Worm (Caenorhabditis elegans) whole organism, young adult: ENCODE results near the gene B0416.2.
A peak's percentile ranks its signal among the peaks of the same experiment; 100 is the strongest.

ENCODE experiments used
- B0035.1 ChIP-seq: sonication (generic microtip); optimal IDR thresholded peaks from 2 replicates; lab custom pipeline; 2016; ENCODE audit warnings: missing genetic modification characterization, mild to moderate bottlenecking, missing compliant biosample characterization, missing genotype, missing genetic modification reagents
- F23B12.7 ChIP-seq: sonication (generic microtip); optimal IDR thresholded peaks from 2 replicates; lab custom pipeline; 2017; ENCODE audit warnings: missing genetic modification characterization, mild to moderate bottlenecking, missing compliant biosample characterization, antibody characterized with exemption, moderate library complexity; ENCODE audit not compliant: insufficient read depth
- F33H1.4 ChIP-seq: fragments of 200-800 bp; sonication (Bioruptor generic); IDR thresholded peaks from 2 replicates; pipeline ENCODE4 v1.3.6; 2022; ENCODE audit warnings: missing genetic modification reagents, missing genetic modification characterization, missing compliant biosample characterization
- F37B4.10 ChIP-seq: fragments of 200-800 bp; sonication (Bioruptor generic); IDR thresholded peaks from 2 replicates; pipeline ENCODE4 v1.3.6; 2022; ENCODE audit warnings: missing genetic modification characterization, missing compliant biosample characterization
- F55B11.4 ChIP-seq: sonication (generic microtip); optimal IDR thresholded peaks from 2 replicates; lab custom pipeline; 2016; ENCODE audit warnings: missing compliant biosample characterization, missing genetic modification characterization, borderline replicate concordance; ENCODE audit not compliant: insufficient read depth
- K11D2.4 ChIP-seq: fragments of 200-800 bp; sonication (Bioruptor generic); IDR thresholded peaks from 2 replicates; pipeline ENCODE4 v1.3.6; 2022; ENCODE audit warnings: missing genetic modification reagents, missing genetic modification characterization, missing compliant biosample characterization
- T26A5.8 ChIP-seq: sonication (generic microtip); optimal IDR thresholded peaks from 2 replicates; lab custom pipeline; 2016; ENCODE audit warnings: missing genetic modification characterization, missing compliant biosample characterization
- Y53F4B.3 ChIP-seq: fragments of 200-800 bp; sonication (Bioruptor generic); IDR thresholded peaks from 2 replicates; pipeline ENCODE4 v1.3.6; 2022; ENCODE audit warnings: missing genetic modification reagents, missing genetic modification characterization, missing compliant biosample characterization
- Y53G8AR.9 ChIP-seq: fragments of 200-800 bp; sonication (Bioruptor generic); conservative IDR thresholded peaks from 2 replicates; pipeline ENCODE4 v1.3.6; 2022; ENCODE audit warnings: missing genetic modification reagents, missing genetic modification characterization, missing compliant biosample characterization
- Y56A3A.18 ChIP-seq: fragments of 200-800 bp; sonication (Bioruptor generic); IDR thresholded peaks from 2 replicates; pipeline ENCODE4 v1.3.6; 2022; ENCODE audit warnings: missing genetic modification reagents, missing genetic modification characterization, missing compliant biosample characterization
- Y79H2A.3 ChIP-seq: fragments of 200-800 bp; sonication (Bioruptor generic); conservative IDR thresholded peaks from 2 replicates; pipeline ENCODE4 v1.3.6; 2022; ENCODE audit warnings: missing genetic modification reagents, missing genetic modification characterization, missing compliant biosample characterization
- ZK185.1 ChIP-seq: sonication (generic microtip); optimal IDR thresholded peaks from 2 replicates; lab custom pipeline; 2016; ENCODE audit warnings: mild to moderate bottlenecking, missing genetic modification characterization, missing compliant biosample characterization; ENCODE audit not compliant: poor library complexity, severe bottlenecking
- akir-1 ChIP-seq: fragments of 200-800 bp; sonication (Bioruptor generic); optimal IDR thresholded peaks from 2 replicates; lab custom pipeline; 2018; ENCODE audit warnings: mild to moderate bottlenecking, missing genetic modification characterization, moderate library complexity, missing compliant biosample characterization
- atf-7 ChIP-seq: sonication (generic microtip); optimal IDR thresholded peaks from 2 replicates; lab custom pipeline; 2017; ENCODE audit warnings: mild to moderate bottlenecking, missing genetic modification characterization, missing compliant biosample characterization
- athp-1 ChIP-seq: sonication (generic microtip); optimal IDR thresholded peaks from 2 replicates; lab custom pipeline; 2017; ENCODE audit warnings: mild to moderate bottlenecking, missing genetic modification characterization, missing compliant biosample characterization
- attf-3 ChIP-seq: fragments of 200-800 bp; sonication (Bioruptor generic); conservative IDR thresholded peaks from 2 replicates; pipeline ENCODE4 v1.3.6; 2022; ENCODE audit warnings: missing genetic modification reagents, missing genetic modification characterization, missing compliant biosample characterization
- attf-6 ChIP-seq: fragments of 200-800 bp; sonication (Bioruptor generic); IDR thresholded peaks from 2 replicates; pipeline ENCODE4 v1.3.6; 2022; ENCODE audit warnings: missing genetic modification reagents, missing genetic modification characterization, missing compliant biosample characterization
- bed-1 ChIP-seq: fragments of 200-800 bp; sonication (Bioruptor generic); IDR thresholded peaks from 2 replicates; pipeline ENCODE4 v1.3.6; 2022; ENCODE audit warnings: missing genetic modification reagents, missing genetic modification characterization, missing compliant biosample characterization
- bed-2 ChIP-seq: fragments of 200-800 bp; sonication (Bioruptor generic); IDR thresholded peaks from 2 replicates; pipeline ENCODE4 v1.3.6; 2022; ENCODE audit warnings: missing genetic modification reagents, missing genetic modification characterization, missing compliant biosample characterization
- ceh-100 ChIP-seq: fragments of 200-800 bp; sonication (Bioruptor generic); IDR thresholded peaks from 2 replicates; pipeline ENCODE4 v1.3.6; 2022; ENCODE audit warnings: missing genetic modification reagents, missing genetic modification characterization, missing compliant biosample characterization
- ceh-27 ChIP-seq: fragments of 200-800 bp; sonication (Bioruptor generic); optimal IDR thresholded peaks from 2 replicates; lab custom pipeline; 2018; ENCODE audit warnings: mild to moderate bottlenecking, missing genetic modification characterization, moderate library complexity, missing compliant biosample characterization
- ceh-58 ChIP-seq: fragments of 200-800 bp; sonication (Bioruptor generic); IDR thresholded peaks from 2 replicates; pipeline ENCODE4 v1.3.6; 2022; ENCODE audit warnings: missing genetic modification characterization, missing compliant biosample characterization
- ceh-79 ChIP-seq: sonication (generic microtip); optimal IDR thresholded peaks from 2 replicates; lab custom pipeline; 2017; ENCODE audit warnings: mild to moderate bottlenecking, missing genetic modification characterization, missing compliant biosample characterization
- ceh-91 ChIP-seq: fragments of 200-800 bp; sonication (Bioruptor generic); IDR thresholded peaks from 2 replicates; pipeline ENCODE4 v1.3.6; 2022; ENCODE audit warnings: missing genetic modification reagents, missing genetic modification characterization, missing compliant biosample characterization
- die-1 ChIP-seq: sonication (generic microtip); optimal IDR thresholded peaks from 2 replicates; lab custom pipeline; 2016; ENCODE audit warnings: missing genotype, mild to moderate bottlenecking, missing genetic modification characterization, missing compliant biosample characterization
- dpl-1 ChIP-seq: fragments of 150-350 bp; optimal IDR thresholded peaks from 2 replicates; lab custom pipeline; 2014; ENCODE audit warnings: missing biosample characterization, missing genetic modification reagents, missing genetic modification characterization
- ekl-4 ChIP-seq: fragments of 200-800 bp; sonication (Bioruptor generic); IDR thresholded peaks from 2 replicates; pipeline ENCODE4 v1.3.6; 2022; ENCODE audit warnings: missing genetic modification reagents, missing genetic modification characterization, missing compliant biosample characterization
- hlh-12 ChIP-seq: sonication (generic microtip); optimal IDR thresholded peaks from 2 replicates; lab custom pipeline; 2016; ENCODE audit warnings: missing genetic modification characterization, missing compliant biosample characterization
- hlh-26 ChIP-seq: fragments of 200-800 bp; sonication (Bioruptor generic); conservative IDR thresholded peaks from 2 replicates; pipeline ENCODE4 v1.3.6; 2022; ENCODE audit warnings: missing genetic modification reagents, missing genetic modification characterization, missing compliant biosample characterization
- hmg-1.2 ChIP-seq: fragments of 200-800 bp; sonication (Bioruptor generic); IDR thresholded peaks from 2 replicates; pipeline ENCODE4 v1.3.6; 2022; ENCODE audit warnings: missing genetic modification reagents, missing genetic modification characterization, missing compliant biosample characterization
- let-607 ChIP-seq, 2 experiments: fragments of 200-800 bp in 1 of 2; sonication (Bioruptor generic) in 1 of 2; sonication (generic microtip) in 1 of 2; optimal IDR thresholded peaks; 2 replicates each; lab custom pipeline; 2016 to 2018; ENCODE audit warnings: mild to moderate bottlenecking in 2 of 2, missing compliant biosample characterization in 2 of 2, missing genetic modification characterization in 2 of 2, moderate library complexity in 2 of 2, missing genotype in 1 of 2
- lin-26 ChIP-seq: fragments of 200-800 bp; sonication (Bioruptor generic); IDR thresholded peaks from 2 replicates; pipeline ENCODE4 v1.3.6; 2022; ENCODE audit warnings: missing genetic modification reagents, missing genetic modification characterization, missing compliant biosample characterization
- lin-35 ChIP-seq, 3 experiments: fragments of 150-350 bp in 2 of 3; sonication (generic microtip) in 1 of 3; optimal IDR thresholded peaks; 2 replicates each; lab custom pipeline; 2014 to 2018; ENCODE audit warnings: missing biosample characterization in 3 of 3, missing genetic modification characterization in 3 of 3, missing genetic modification reagents in 3 of 3
- lin-54 ChIP-seq: fragments of 200-800 bp; sonication (Bioruptor generic); optimal IDR thresholded peaks from 2 replicates; lab custom pipeline; 2018; ENCODE audit warnings: mild to moderate bottlenecking, missing genetic modification characterization, missing compliant biosample characterization
- mcd-1 ChIP-seq: fragments of 200-800 bp; sonication (Bioruptor generic); IDR thresholded peaks from 2 replicates; pipeline ENCODE4 v1.3.6; 2022; ENCODE audit warnings: missing genetic modification reagents, missing genetic modification characterization, missing compliant biosample characterization
- mxl-1 ChIP-seq: sonication (generic microtip); optimal IDR thresholded peaks from 2 replicates; lab custom pipeline; 2016; ENCODE audit warnings: missing genetic modification characterization, missing compliant biosample characterization
- nfya-2 ChIP-seq: fragments of 200-800 bp; sonication (Bioruptor generic); IDR thresholded peaks from 2 replicates; pipeline ENCODE4 v1.3.6; 2022; ENCODE audit warnings: missing genetic modification reagents, missing genetic modification characterization, missing compliant biosample characterization
- nfyb-1 ChIP-seq: fragments of 200-800 bp; sonication (Bioruptor generic); IDR thresholded peaks from 2 replicates; pipeline ENCODE4 v1.3.6; 2022; ENCODE audit warnings: missing genetic modification reagents, missing genetic modification characterization, missing compliant biosample characterization
- pbrm-1 ChIP-seq: fragments of 200-800 bp; sonication (Bioruptor generic); IDR thresholded peaks from 2 replicates; pipeline ENCODE4 v1.3.6; 2022; ENCODE audit warnings: missing genetic modification reagents, missing genetic modification characterization, missing compliant biosample characterization
- pha-4 ChIP-seq: fragments of 150-350 bp; sonication (generic microtip); optimal IDR thresholded peaks from 2 replicates; lab custom pipeline; 2014; ENCODE audit warnings: missing biosample characterization, missing genetic modification reagents, missing genetic modification characterization
- sdz-38 ChIP-seq: sonication (generic microtip); optimal IDR thresholded peaks from 2 replicates; lab custom pipeline; 2016; ENCODE audit warnings: missing genotype, missing genetic modification characterization, missing compliant biosample characterization
- somi-1 ChIP-seq: fragments of 200-800 bp; sonication (Bioruptor generic); optimal IDR thresholded peaks from 2 replicates; lab custom pipeline; 2018; ENCODE audit warnings: mild to moderate bottlenecking, missing genetic modification characterization, missing compliant biosample characterization
- sptf-2 ChIP-seq: fragments of 200-800 bp; sonication (Bioruptor generic); optimal IDR thresholded peaks from 2 replicates; lab custom pipeline; 2018; ENCODE audit warnings: mild to moderate bottlenecking, missing genetic modification characterization, missing compliant biosample characterization
- tlf-1 ChIP-seq: fragments of 200-800 bp; sonication (Bioruptor generic); optimal IDR thresholded peaks from 2 replicates; lab custom pipeline; 2018; ENCODE audit warnings: mild to moderate bottlenecking, missing genetic modification characterization, missing compliant biosample characterization
- xnd-1 ChIP-seq: sonication (generic microtip); optimal IDR thresholded peaks from 2 replicates; lab custom pipeline; 2016; ENCODE audit warnings: missing genotype, missing genetic modification reagents, missing genetic modification characterization, missing compliant biosample characterization
- zim-3 ChIP-seq: sonication (generic microtip); optimal IDR thresholded peaks from 2 replicates; lab custom pipeline; 2017; ENCODE audit warnings: mild to moderate bottlenecking, missing genetic modification characterization, moderate library complexity, missing compliant biosample characterization
- ztf-26 ChIP-seq: sonication (generic microtip); optimal IDR thresholded peaks from 2 replicates; lab custom pipeline; 2017; ENCODE audit warnings: missing genetic modification characterization, missing compliant biosample characterization

Gene B0416.2

ce11 chrX:9261626-9262189 lies 37.2 kb upstream of the B0416.2 start (continued):
- TF ChIP-seq attf-3 (no peak), F23B12.7 (tag; lab: Kevin White, UChicago) (no peak), mcd-1 (GFP tag; lab: Robert Waterston, UW) (no peak), ceh-91 (GFP tag; lab: Robert Waterston, UW) (no peak), mxl-1 (tag; lab: Kevin White, UChicago) (no peak), die-1 (tag; lab: Kevin White, UChicago) (no peak), pbrm-1 (no peak), F37B4.10 (no peak), hmg-1.2 (GFP tag; lab: Robert Waterston, UW) (no peak), tlf-1 (GFP tag; lab: Kevin White, UChicago) (peak; percentile 17), Y53G8AR.9 (GFP tag; lab: Robert Waterston, UW) (peak; percentile 70; the same call in 1 of the 2 replicates), ceh-100 (GFP tag; lab: Robert Waterston, UW) (no peak), sdz-38 (tag; lab: Kevin White, UChicago) (no peak), lin-26 (no peak), bed-1 (GFP tag; lab: Robert Waterston, UW) (no peak), hlh-26 (GFP tag; lab: Robert Waterston, UW) (no peak), lin-35 (GFP tag; optimal IDR thresholded peaks at IDR 0.05; lab: Kevin White, UChicago) (no peak), nfyb-1 (0 out of 2 replicates have a peak, but pooled peaks have one; percentile 41), ekl-4 (GFP tag; lab: Robert Waterston, UW) (no peak), xnd-1 (tag; lab: Kevin White, UChicago) (no peak), lin-54 (GFP tag; lab: Kevin White, UChicago) (no peak), ceh-58 (GFP tag; lab: Robert Waterston, UW) (no peak)

- TF ChIP-seq somi-1 (GFP tag; lab: Kevin White, UChicago) (no peak), athp-1 (tag; lab: Kevin White, UChicago) (no peak), F55B11.4 (no peak), pha-4 (no peak), K11D2.4 (GFP tag; lab: Robert Waterston, UW) (no peak), zim-3 (no peak), atf-7 (tag; lab: Kevin White, UChicago) (no peak)
Observed at ce11 chrX:9264231-9264630, 34.7 kb upstream of the B0416.2 start, which contains the start of gene F18G5.6. TSS of gene F18G5.6 (minus strand) at chrX:9264331.

ce11 chrX:9264636-9265035 lies 34.3 kb upstream of the B0416.2 start:
- TF ChIP-seq akir-1 (GFP tag; lab: Kevin White, UChicago): no peak
- no peak for TF ChIP-seq B0035.1 (tag; lab: Kevin White, UChicago)
- no peak for TF ChIP-seq Y53F4B.3 (GFP tag; lab: Robert Waterston, UW)
- TF ChIP-seq hlh-12 (tag; lab: Kevin White, UChicago): no peak
- no peak for TF ChIP-seq ceh-79 (tag; lab: Kevin White, UChicago)
- TF ChIP-seq ZK185.1: no peak
- TF ChIP-seq let-607 (tag; optimal IDR thresholded peaks at IDR 0.05; lab: Kevin White, UChicago): peak in 1 of 2 experiments; percentile 32
- TF ChIP-seq dpl-1: no peak
- TF ChIP-seq T26A5.8 (tag; lab: Kevin White, UChicago): no peak
- no peak for TF ChIP-seq lin-54 (GFP tag; lab: Kevin White, UChicago)
- TF ChIP-seq nfya-2 (GFP tag; lab: Robert Waterston, UW): no peak
- no peak for TF ChIP-seq Y79H2A.3 (GFP tag; lab: Robert Waterston, UW)
- peak; percentile 13; the same call in 1 of the 2 replicates for TF ChIP-seq Y56A3A.18
- TF ChIP-seq bed-1 (GFP tag; lab: Robert Waterston, UW): no peak
- TF ChIP-seq bed-2 (GFP tag; lab: Robert Waterston, UW): no peak
- TF ChIP-seq ceh-27 (GFP tag; lab: Kevin White, UChicago): no peak
- no peak for TF ChIP-seq xnd-1 (tag; lab: Kevin White, UChicago)
- TF ChIP-seq F33H1.4 (GFP tag; lab: Robert Waterston, UW): no peak
- no peak for TF ChIP-seq ztf-26 (tag; lab: Kevin White, UChicago)
- no peak for TF ChIP-seq sptf-2
- no peak for TF ChIP-seq attf-6
